Fruit fly (Drosophila melanogaster) whole organism, embryonic: ENCODE data around the gene CG46439.

Experiments
- Abd-B ChIP-seq: fragments of 200-800 bp; sonication (Bioruptor generic); optimal IDR thresholded peaks from 2 replicates; lab custom pipeline; 2018; ENCODE audit warnings: missing biosample characterization, mild to moderate bottlenecking, missing genetic modification characterization, moderate library complexity
- B-H2 ChIP-seq: fragments of 200-800 bp; sonication (Bioruptor generic); optimal IDR thresholded peaks from 2 replicates; lab custom pipeline; 2018; ENCODE audit warnings: missing biosample characterization, mild to moderate bottlenecking, missing genetic modification characterization
- CG10366 ChIP-seq: fragments of 200-800 bp; sonication (Bioruptor generic); IDR thresholded peaks from 2 replicates; pipeline ENCODE4 v1.3.6; 2022; ENCODE audit warnings: missing biosample characterization, missing genetic modification characterization
- CG12071 ChIP-seq: fragments of 200-800 bp; sonication (Bioruptor generic); optimal IDR thresholded peaks from 3 replicates; lab custom pipeline; 2018; ENCODE audit warnings: missing biosample characterization, mild to moderate bottlenecking, missing genetic modification characterization
- CG12219 ChIP-seq: fragments of 200-800 bp; sonication (Bioruptor generic); optimal IDR thresholded peaks from 3 replicates; lab custom pipeline; 2018; ENCODE audit warnings: missing biosample characterization, mild to moderate bottlenecking, missing genetic modification characterization
- CG14014 ChIP-seq: fragments of 200-800 bp; sonication (Bioruptor generic); IDR thresholded peaks from 2 replicates; pipeline ENCODE4 v1.3.6; 2022; ENCODE audit warnings: missing biosample characterization, missing genetic modification characterization
- CG15514 ChIP-seq: fragments of 200-800 bp; sonication (Bioruptor generic); optimal IDR thresholded peaks from 3 replicates; lab custom pipeline; 2017; ENCODE audit warnings: missing biosample characterization, missing genetic modification characterization, mild to moderate bottlenecking, moderate library complexity, missing genetic modification reagents
- CG1647 ChIP-seq: fragments of 200-800 bp; sonication (Bioruptor generic); optimal IDR thresholded peaks from 3 replicates; lab custom pipeline; 2016; ENCODE audit warnings: missing biosample characterization, missing genetic modification characterization
- CG16813 ChIP-seq: fragments of 200-800 bp; sonication (Bioruptor generic); IDR thresholded peaks from 3 replicates; pipeline ENCODE4 v1.3.6; 2022; ENCODE audit warnings: missing biosample characterization, missing genetic modification characterization; ENCODE audit not compliant: partially characterized antibody
- CG17186 ChIP-seq: fragments of 200-800 bp; sonication (Bioruptor generic); optimal IDR thresholded peaks from 3 replicates; lab custom pipeline; 2017; ENCODE audit warnings: missing biosample characterization, missing genetic modification reagents, missing genetic modification characterization
- CG1832 ChIP-seq: fragments of 200-800 bp; sonication (Bioruptor generic); optimal IDR thresholded peaks from 2 replicates; lab custom pipeline; 2017; ENCODE audit warnings: missing biosample characterization, mild to moderate bottlenecking, missing genetic modification characterization, inconsistent platforms
- CG18476 ChIP-seq: fragments of 200-800 bp; sonication (Bioruptor generic); optimal IDR thresholded peaks from 2 replicates; lab custom pipeline; 2016; ENCODE audit warnings: missing biosample characterization, mild to moderate bottlenecking, missing genetic modification characterization
- CG2712 ChIP-seq: fragments of 200-800 bp; optimal IDR thresholded peaks from 3 replicates; lab custom pipeline; 2019; ENCODE audit warnings: missing biosample characterization, mild to moderate bottlenecking, missing genetic modification characterization, moderate library complexity
- CG2889 ChIP-seq: fragments of 200-800 bp; sonication (Bioruptor generic); IDR thresholded peaks from 3 replicates; pipeline ENCODE4 v1.3.6; 2022; ENCODE audit warnings: missing biosample characterization, missing genetic modification characterization
- CG33213 ChIP-seq: fragments of 200-800 bp; sonication (Bioruptor generic); optimal IDR thresholded peaks from 3 replicates; lab custom pipeline; 2016; ENCODE audit warnings: missing biosample characterization, missing genetic modification characterization
- CG34376 ChIP-seq: fragments of 200-800 bp; sonication (Bioruptor generic); optimal IDR thresholded peaks from 2 replicates; lab custom pipeline; 2018; ENCODE audit warnings: missing biosample characterization, mild to moderate bottlenecking, missing genetic modification characterization
- CG3847 ChIP-seq: fragments of 200-800 bp; sonication (Bioruptor generic); IDR thresholded peaks from 2 replicates; pipeline ENCODE4 v1.3.6; 2022; ENCODE audit warnings: missing biosample characterization, missing genetic modification characterization
- CG42726 ChIP-seq: fragments of 200-800 bp; sonication (Bioruptor generic); IDR thresholded peaks from 2 replicates; pipeline ENCODE4 v1.3.6; 2022; ENCODE audit warnings: missing biosample characterization, missing genetic modification characterization; ENCODE audit not compliant: partially characterized antibody
- CG4617 ChIP-seq: fragments of 200-800 bp; sonication (Bioruptor generic); optimal IDR thresholded peaks from 3 replicates; lab custom pipeline; 2016; ENCODE audit warnings: missing biosample characterization, missing genetic modification characterization, borderline replicate concordance
- CG5180 ChIP-seq: fragments of 200-800 bp; sonication (Bioruptor generic); optimal IDR thresholded peaks from 3 replicates; lab custom pipeline; 2017; ENCODE audit warnings: missing biosample characterization, missing genetic modification characterization, mild to moderate bottlenecking, moderate library complexity, missing genetic modification reagents
- CG6254 ChIP-seq: fragments of 200-800 bp; sonication (Bioruptor generic); optimal IDR thresholded peaks from 3 replicates; lab custom pipeline; 2017; ENCODE audit warnings: mild to moderate bottlenecking, missing biosample characterization, missing genetic modification reagents, missing genetic modification characterization
- CG6854 ChIP-seq: fragments of 200-800 bp; sonication (Bioruptor generic); optimal IDR thresholded peaks from 3 replicates; lab custom pipeline; 2017; ENCODE audit warnings: missing biosample characterization, mild to moderate bottlenecking, missing genetic modification characterization
- CG7963 ChIP-seq: fragments of 200-800 bp; sonication (Bioruptor generic); IDR thresholded peaks from 3 replicates; pipeline ENCODE4 v1.3.6; 2022; ENCODE audit warnings: missing biosample characterization, missing genetic modification characterization; ENCODE audit not compliant: partially characterized antibody
- CG7987 ChIP-seq: fragments of 200-800 bp; sonication (Bioruptor generic); optimal IDR thresholded peaks from 2 replicates; lab custom pipeline; 2018; ENCODE audit warnings: missing biosample characterization, mild to moderate bottlenecking, missing genetic modification characterization, moderate library complexity
- CG8290 ChIP-seq, 3 experiments: fragments of 200-800 bp; sonication (Bioruptor generic); optimal IDR thresholded peaks; 2 replicates each; lab custom pipeline; 2016 to 2019; ENCODE audit warnings: missing biosample characterization in 3 of 3, missing genetic modification characterization in 3 of 3, mild to moderate bottlenecking in 2 of 3, moderate library complexity in 1 of 3
- CG8924 ChIP-seq: fragments of 200-800 bp; optimal IDR thresholded peaks from 3 replicates; lab custom pipeline; 2019; ENCODE audit warnings: missing biosample characterization, mild to moderate bottlenecking, missing genetic modification characterization, moderate library complexity
- CHES-1-like ChIP-seq: fragments of 200-800 bp; sonication (Bioruptor generic); optimal IDR thresholded peaks from 2 replicates; lab custom pipeline; 2016; ENCODE audit warnings: missing biosample characterization, missing genetic modification characterization
- D19B ChIP-seq: fragments of 200-800 bp; sonication (Bioruptor generic); optimal IDR thresholded peaks from 2 replicates; lab custom pipeline; 2017; ENCODE audit warnings: missing biosample characterization, mild to moderate bottlenecking, missing genetic modification characterization
- Dbx ChIP-seq: fragments of 200-800 bp; sonication (Bioruptor generic); IDR thresholded peaks from 3 replicates; pipeline ENCODE4 v1.3.6; 2022; ENCODE audit warnings: missing biosample characterization, missing genetic modification characterization
- Fer3 ChIP-seq: fragments of 200-800 bp; sonication (Bioruptor generic); optimal IDR thresholded peaks from 2 replicates; lab custom pipeline; 2018; ENCODE audit warnings: missing biosample characterization, mild to moderate bottlenecking, missing genetic modification characterization, moderate library complexity
- Gsc ChIP-seq: fragments of 200-800 bp; sonication (Bioruptor generic); IDR thresholded peaks from 2 replicates; pipeline ENCODE4 v1.3.6; 2022; ENCODE audit warnings: missing biosample characterization, missing genetic modification characterization
- Hr51 ChIP-seq, 2 experiments: fragments of 200-800 bp; sonication (Bioruptor generic); optimal IDR thresholded peaks; 2 replicates in 1 of 2; 3 replicates in 1 of 2; lab custom pipeline; 2016 to 2018; ENCODE audit warnings: missing biosample characterization in 2 of 2, missing genetic modification characterization in 2 of 2, mild to moderate bottlenecking in 1 of 2, moderate library complexity in 1 of 2
- Jarid2 ChIP-seq: fragments of 200-800 bp; sonication (Bioruptor generic); optimal IDR thresholded peaks from 3 replicates; lab custom pipeline; 2017; ENCODE audit warnings: mild to moderate bottlenecking, missing biosample characterization, missing genetic modification reagents, missing genetic modification characterization
- MTF-1 ChIP-seq: fragments of 200-800 bp; sonication (Bioruptor generic); optimal IDR thresholded peaks from 2 replicates; lab custom pipeline; 2018; ENCODE audit warnings: missing biosample characterization, mild to moderate bottlenecking, missing genetic modification characterization, borderline replicate concordance
- PHDP ChIP-seq: fragments of 200-800 bp; sonication (Bioruptor generic); optimal IDR thresholded peaks from 3 replicates; lab custom pipeline; 2018; ENCODE audit warnings: missing biosample characterization, mild to moderate bottlenecking, missing genetic modification characterization, moderate library complexity
- Ssrp ChIP-seq: fragments of 200-800 bp; sonication (Bioruptor generic); optimal IDR thresholded peaks from 2 replicates; lab custom pipeline; 2018; ENCODE audit warnings: missing biosample characterization, mild to moderate bottlenecking, missing genetic modification characterization, moderate library complexity
- ap ChIP-seq: fragments of 200-800 bp; sonication (Bioruptor generic); IDR thresholded peaks from 2 replicates; pipeline ENCODE4 v1.3.6; 2022; ENCODE audit warnings: missing biosample characterization, missing genetic modification characterization
- ase ChIP-seq: fragments of 200-800 bp; sonication (Bioruptor generic); IDR thresholded peaks from 3 replicates; pipeline ENCODE4 v1.3.6; 2022; ENCODE audit warnings: missing biosample characterization, missing genetic modification characterization
- fd102C ChIP-seq: fragments of 200-800 bp; sonication (Bioruptor generic); optimal IDR thresholded peaks from 2 replicates; lab custom pipeline; 2018; ENCODE audit warnings: missing biosample characterization, mild to moderate bottlenecking, missing genetic modification characterization, moderate library complexity
- fd3F ChIP-seq: fragments of 200-800 bp; sonication (Bioruptor generic); optimal IDR thresholded peaks from 2 replicates; lab custom pipeline; 2018; ENCODE audit warnings: missing biosample characterization, mild to moderate bottlenecking, missing genetic modification characterization, moderate library complexity
- fd96Cb ChIP-seq: fragments of 200-800 bp; sonication (Bioruptor generic); optimal IDR thresholded peaks from 2 replicates; lab custom pipeline; 2018; ENCODE audit warnings: missing biosample characterization, mild to moderate bottlenecking, missing genetic modification characterization, moderate library complexity
- jing ChIP-seq: fragments of 200-800 bp; sonication (Bioruptor generic); optimal IDR thresholded peaks from 2 replicates; lab custom pipeline; 2018; ENCODE audit warnings: missing biosample characterization, mild to moderate bottlenecking, missing genetic modification characterization
- jumu ChIP-seq: fragments of 200-800 bp; sonication (Bioruptor generic); optimal IDR thresholded peaks from 3 replicates; lab custom pipeline; 2016; ENCODE audit warnings: missing biosample characterization, missing genetic modification characterization
- kay ChIP-seq: fragments of 200-800 bp; sonication (Bioruptor generic); optimal IDR thresholded peaks from 2 replicates; lab custom pipeline; 2016; ENCODE audit warnings: missing biosample characterization, missing genetic modification characterization
- knrl ChIP-seq: fragments of 200-800 bp; sonication (Bioruptor generic); IDR thresholded peaks from 3 replicates; pipeline ENCODE4 v1.3.6; 2022; ENCODE audit warnings: missing biosample characterization, missing genetic modification characterization; ENCODE audit not compliant: partially characterized antibody
- lilli ChIP-seq: fragments of 200-800 bp; sonication (Bioruptor generic); optimal IDR thresholded peaks from 3 replicates; lab custom pipeline; 2016; ENCODE audit warnings: missing biosample characterization, missing genetic modification characterization
- lola ChIP-seq, 3 experiments: fragments of >200 bp in 2 of 3; fragments of 200-800 bp in 1 of 3; sonication (Bioruptor generic) in 1 of 3; optimal IDR thresholded peaks; 2 replicates each; lab custom pipeline; 2017 to 2019; ENCODE audit warnings: missing biosample characterization in 3 of 3, missing genetic modification characterization in 3 of 3, mild to moderate bottlenecking in 1 of 3, moderate library complexity in 1 of 3
- pita ChIP-seq: fragments of 200-800 bp; sonication (Bioruptor generic); optimal IDR thresholded peaks from 2 replicates; lab custom pipeline; 2017; ENCODE audit warnings: missing biosample characterization, mild to moderate bottlenecking, missing genetic modification characterization
- so ChIP-seq: fragments of 200-800 bp; sonication (Bioruptor generic); IDR thresholded peaks from 3 replicates; pipeline ENCODE4 v1.3.6; 2022; ENCODE audit warnings: missing biosample characterization, missing genetic modification characterization
- tll ChIP-seq, 2 experiments: fragments of 200-800 bp in 1 of 2; fragments of >200 bp in 1 of 2; sonication (Bioruptor generic) in 1 of 2; optimal IDR thresholded peaks; 2 replicates each; lab custom pipeline; 2017 to 2019; ENCODE audit warnings: missing biosample characterization in 2 of 2, missing genetic modification characterization in 2 of 2, mild to moderate bottlenecking in 1 of 2, moderate library complexity in 1 of 2

CG46439 gene

DNA sequence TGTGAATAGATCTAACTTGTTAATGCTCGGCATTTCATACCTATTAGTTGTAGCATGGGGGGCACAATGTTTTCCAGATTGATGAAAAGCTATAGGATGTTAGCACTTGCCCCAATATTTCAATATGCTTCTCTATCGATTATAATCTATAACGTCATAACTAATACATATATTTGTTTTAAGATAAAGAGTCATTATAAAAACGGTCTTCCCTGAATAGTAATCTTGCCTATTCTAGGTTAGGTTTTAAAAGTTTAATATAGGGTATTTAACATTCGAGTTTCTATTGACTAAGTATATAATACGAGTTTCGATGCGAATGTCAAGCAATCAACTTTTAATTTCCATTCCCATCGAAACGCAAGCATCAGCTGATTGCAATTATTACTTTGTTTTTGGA lies 34.8 kb downstream of the CG46439 start, which contains the start of the genes CG6321 and Blos2 (continued):
- TF ChIP-seq CG4617 (GFP tag; lab: Kevin White, UChicago): peak; percentile 34
- TF ChIP-seq lilli: peak; percentile 73
- peak; percentile 74 for TF ChIP-seq CG12219 (GFP tag; lab: Kevin White, UChicago)
- TF ChIP-seq CG6854 (GFP tag; lab: Kevin White, UChicago): peak; percentile 80
- TF ChIP-seq so: peak; percentile 53; the same call in 1 of the 3 replicates
- peak; percentile 11 for TF ChIP-seq CHES-1-like
- peak; percentile 46 for TF ChIP-seq CG10366
- no peak for TF ChIP-seq CG2889 (GFP tag; lab: Robert Waterston, UW)
- TF ChIP-seq ase (GFP tag; lab: Robert Waterston, UW): peak; percentile 39; the same call in 1 of the 3 replicates
- peak; percentile 53; the same call in 1 of the 2 replicates for TF ChIP-seq CG3847 (GFP tag; lab: Robert Waterston, UW)
- TF ChIP-seq ap: peak; percentile 23; the same call in 1 of the 2 replicates
- peak; percentile 64 for TF ChIP-seq fd3F
- peak; percentile 46 for TF ChIP-seq CG33213 (GFP tag; lab: Kevin White, UChicago)
- peak; percentile 57 for TF ChIP-seq CG12071
- TF ChIP-seq CG6254: peak; percentile 23
- TF ChIP-seq B-H2 (GFP tag; lab: Kevin White, UChicago): peak; percentile 48
- TF ChIP-seq CG18476 (GFP tag; lab: Kevin White, UChicago): peak; percentile 65
- TF ChIP-seq Fer3: peak; percentile 80
- TF ChIP-seq CG8924 (tag; lab: Kevin White, UChicago): peak; percentile 87
- no peak for TF ChIP-seq Jarid2
- TF ChIP-seq Ssrp (tag; lab: Kevin White, UChicago): peak; percentile 67
- TF ChIP-seq jumu (GFP tag; lab: Kevin White, UChicago): no peak
- no peak for TF ChIP-seq CG1832 (GFP tag; lab: Kevin White, UChicago)
- TF ChIP-seq CG34376 (GFP tag; lab: Kevin White, UChicago): peak; percentile 17
- no peak for TF ChIP-seq CG42726
- peak; percentile 4 for TF ChIP-seq CG7987 (GFP tag; lab: Kevin White, UChicago)
- peak in 1 of 3 experiments; percentile 72 for TF ChIP-seq lola (GFP tag; optimal IDR thresholded peaks at IDR 0.05; lab: Kevin White, UChicago)
- TF ChIP-seq Hr51 (GFP tag; optimal IDR thresholded peaks at IDR 0.05; lab: Kevin White, UChicago): peak; percentile 5 to 88
- peak; percentile 89 for TF ChIP-seq CG2712 (tag; lab: Kevin White, UChicago)
- no peak for TF ChIP-seq fd102C (GFP tag; lab: Kevin White, UChicago)
- peak; percentile 76 for TF ChIP-seq Abd-B (GFP tag; lab: Kevin White, UChicago)
- peak; percentile 63; the same call in 2 of the 3 replicates for TF ChIP-seq Dbx (GFP tag; lab: Robert Waterston, UW)
- TF ChIP-seq knrl: no peak
- TF ChIP-seq CG5180 (GFP tag; lab: Kevin White, UChicago): peak; percentile 40
- TF ChIP-seq kay (GFP tag; lab: Kevin White, UChicago): peak; percentile 47
- peak; percentile 76 for TF ChIP-seq fd96Cb (tag; lab: Kevin White, UChicago)
- TF ChIP-seq CG1647 (GFP tag; lab: Kevin White, UChicago): peak; percentile 3
- TF ChIP-seq pita (GFP tag; lab: Kevin White, UChicago): no peak
- peak; percentile 12 for TF ChIP-seq jing (GFP tag; lab: Kevin White, UChicago)
- TF ChIP-seq, all 482 proteins: peak for 310

DNA sequence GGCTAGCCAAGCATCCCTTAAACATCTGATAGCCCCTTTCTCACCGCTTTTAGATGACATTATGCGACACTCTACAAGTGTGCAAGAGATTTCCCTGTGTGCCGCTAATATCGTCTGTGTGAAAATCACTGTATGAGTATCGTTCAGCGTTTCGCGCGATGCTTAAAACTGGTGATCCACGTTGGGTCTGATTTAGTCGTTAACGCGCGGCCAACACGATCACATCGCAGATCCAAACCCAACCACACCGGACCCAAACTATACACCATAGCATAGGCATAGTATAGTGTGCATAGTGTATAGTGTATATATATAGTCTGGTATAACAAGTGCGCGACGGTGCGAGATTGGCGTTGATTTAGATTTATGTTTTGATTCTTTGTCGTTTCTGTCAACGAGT lies 42.2 kb downstream of the CG46439 start, which contains the start of gene CG7888:
Gene CG7888 (plus strand): TSS at position 193 of the 400 bp plus-strand sequence.
- TF ChIP-seq CG15514 (GFP tag; lab: Kevin White, UChicago): peak; percentile 18
- no peak for TF ChIP-seq Gsc (GFP tag; lab: Robert Waterston, UW)
- TF ChIP-seq CG7963 (GFP tag; lab: Robert Waterston, UW): no peak
- TF ChIP-seq CG16813: no peak
- no peak for TF ChIP-seq CG17186
- TF ChIP-seq D19B (GFP tag; lab: Kevin White, UChicago): no peak
- no peak for TF ChIP-seq tll (GFP tag; optimal IDR thresholded peaks at IDR 0.05; lab: Kevin White, UChicago)
- TF ChIP-seq CG14014 (GFP tag; lab: Robert Waterston, UW): no peak
- TF ChIP-seq MTF-1 (GFP tag; lab: Kevin White, UChicago): no peak
- no peak for TF ChIP-seq PHDP (tag; lab: Kevin White, UChicago)
- TF ChIP-seq CG8290 (GFP tag; optimal IDR thresholded peaks at IDR 0.05; lab: Kevin White, UChicago): no peak
- peak in 1 of 2 experiments; percentile 46 for TF ChIP-seq CG8290 (tag; optimal IDR thresholded peaks at IDR 0.05; lab: Kevin White, UChicago)
